Worm (Caenorhabditis elegans) whole organism, L1 larva: Measurements from ENCODE around the gene arf-5.
A peak's percentile ranks its signal among the peaks of the same experiment; 100 is the strongest.

Experiments used
- C04F5.9 ChIP-seq: sonication (generic microtip); optimal IDR thresholded peaks from 2 replicates; lab custom pipeline; 2016; ENCODE audit warnings: missing genetic modification characterization, missing compliant biosample characterization
- C16A3.4 ChIP-seq: fragments of 150-350 bp; optimal IDR thresholded peaks from 2 replicates; lab custom pipeline; 2014; ENCODE audit warnings: missing biosample characterization, missing genetic modification characterization
- ama-1 ChIP-seq: fragments of 150-350 bp; optimal IDR thresholded peaks from 2 replicates; lab custom pipeline; 2014
- blmp-1 ChIP-seq: fragments of 150-350 bp; optimal IDR thresholded peaks from 2 replicates; lab custom pipeline; 2014; ENCODE audit warnings: missing biosample characterization, missing genetic modification characterization
- ceh-82 ChIP-seq, 3 experiments: fragments of 150-350 bp in 1 of 3; sonication (generic microtip) in 2 of 3; optimal IDR thresholded peaks; 2 replicates each; lab custom pipeline; 2014 to 2017; ENCODE audit warnings: missing biosample characterization in 3 of 3, missing genetic modification characterization in 3 of 3
- dpl-1 ChIP-seq, 3 experiments: fragments of 150-350 bp in 2 of 3; sonication (generic microtip) in 1 of 3; optimal IDR thresholded peaks; 2 replicates each; lab custom pipeline; 2014 to 2017; ENCODE audit warnings: missing biosample characterization in 3 of 3, missing genetic modification characterization in 3 of 3, missing genetic modification reagents in 3 of 3
- dsc-1 ChIP-seq: sonication (generic microtip); optimal IDR thresholded peaks from 2 replicates; lab custom pipeline; 2016; ENCODE audit warnings: mild to moderate bottlenecking, missing genetic modification characterization, missing compliant biosample characterization
- efl-1 ChIP-seq, 4 experiments: fragments of 150-350 bp; optimal IDR thresholded peaks in 3 of 4; peaks in 1 of 4; 1 replicate in 1 of 4; 2 replicates in 3 of 4; lab custom pipeline; 2014; ENCODE audit warnings: missing biosample characterization in 2 of 4, missing genetic modification characterization in 2 of 4, missing genetic modification reagents in 2 of 4
- efl-3 ChIP-seq: fragments of 200-800 bp; sonication (Bioruptor generic); optimal IDR thresholded peaks from 2 replicates; lab custom pipeline; 2018; ENCODE audit warnings: mild to moderate bottlenecking, missing genetic modification characterization, missing compliant biosample characterization
- egl-13 ChIP-seq: sonication (generic microtip); optimal IDR thresholded peaks from 2 replicates; lab custom pipeline; 2016; ENCODE audit warnings: missing genotype, missing genetic modification reagents, missing genetic modification characterization, missing compliant biosample characterization
- elt-2 ChIP-seq: sonication (generic microtip); optimal IDR thresholded peaks from 2 replicates; lab custom pipeline; 2016; ENCODE audit warnings: missing genetic modification characterization, mild to moderate bottlenecking, inconsistent platforms, missing compliant biosample characterization, missing genetic modification reagents
- elt-3 ChIP-seq, 6 experiments: fragments of 150-350 bp in 1 of 6; sonication (generic microtip); optimal IDR thresholded peaks; 2 replicates each; lab custom pipeline; 2017 to 2018; ENCODE audit warnings: missing biosample characterization in 6 of 6, missing genetic modification characterization in 6 of 6, inconsistent platforms in 1 of 6
- ets-5 ChIP-seq: fragments of 200-800 bp; sonication (Bioruptor generic); IDR thresholded peaks from 2 replicates; pipeline ENCODE4 v1.3.6; 2022; ENCODE audit warnings: missing genetic modification characterization, missing compliant biosample characterization
- fkh-4 ChIP-seq: sonication (generic microtip); optimal IDR thresholded peaks from 2 replicates; lab custom pipeline; 2016; ENCODE audit warnings: missing compliant biosample characterization, missing genetic modification characterization, borderline replicate concordance
- isw-1 ChIP-seq: fragments of 200-800 bp; sonication (Bioruptor generic); IDR thresholded peaks from 2 replicates; pipeline ENCODE4 v1.3.6; 2022; ENCODE audit warnings: missing genetic modification characterization, missing compliant biosample characterization
- lin-14 ChIP-seq: fragments of 200-800 bp; sonication (Bioruptor generic); optimal IDR thresholded peaks from 2 replicates; lab custom pipeline; 2018; ENCODE audit warnings: mild to moderate bottlenecking, missing genetic modification characterization, moderate library complexity, missing compliant biosample characterization
- lin-15B ChIP-seq: fragments of 150-350 bp; sonication (generic microtip); optimal IDR thresholded peaks from 3 replicates; lab custom pipeline; 2014; ENCODE audit warnings: missing biosample characterization, missing genetic modification characterization
- lin-39 ChIP-seq: fragments of 150-350 bp; optimal IDR thresholded peaks from 2 replicates; lab custom pipeline; 2014; ENCODE audit warnings: missing biosample characterization, missing genetic modification reagents, missing genetic modification characterization
- mab-9 ChIP-seq: fragments of 200-800 bp; sonication (Bioruptor generic); IDR thresholded peaks from 2 replicates; pipeline ENCODE4 v1.3.6; 2022; ENCODE audit warnings: missing genetic modification reagents, missing genetic modification characterization, missing compliant biosample characterization
- mdl-1 ChIP-seq, 2 experiments: fragments of 150-350 bp; optimal IDR thresholded peaks; 2 replicates each; lab custom pipeline; 2014 to 2017; ENCODE audit warnings: missing biosample characterization in 2 of 2, missing genetic modification characterization in 2 of 2, inconsistent platforms in 1 of 2
- mep-1 ChIP-seq: fragments of 150-350 bp; optimal IDR thresholded peaks from 2 replicates; lab custom pipeline; 2014; ENCODE audit warnings: missing biosample characterization, missing genetic modification characterization
- nhr-12 ChIP-seq: sonication (generic microtip); optimal IDR thresholded peaks from 2 replicates; lab custom pipeline; 2017; ENCODE audit warnings: missing biosample characterization, missing genetic modification characterization
- nhr-237 ChIP-seq: fragments of 150-350 bp; optimal IDR thresholded peaks from 2 replicates; lab custom pipeline; 2014; ENCODE audit warnings: missing biosample characterization, missing genetic modification characterization
- nhr-47 ChIP-seq: sonication (generic microtip); optimal IDR thresholded peaks from 2 replicates; lab custom pipeline; 2016; ENCODE audit warnings: mild to moderate bottlenecking, missing genetic modification characterization, moderate library complexity, missing compliant biosample characterization
- nhr-71 ChIP-seq: sonication (generic microtip); optimal IDR thresholded peaks from 2 replicates; lab custom pipeline; 2016; ENCODE audit warnings: mild to moderate bottlenecking, missing genetic modification characterization, moderate library complexity, missing compliant biosample characterization
- nhr-76 ChIP-seq: sonication (generic microtip); optimal IDR thresholded peaks from 2 replicates; lab custom pipeline; 2017; ENCODE audit warnings: missing biosample characterization, missing genetic modification characterization
- nhr-77 ChIP-seq: fragments of 150-350 bp; optimal IDR thresholded peaks from 2 replicates; lab custom pipeline; 2014; ENCODE audit warnings: missing biosample characterization, missing genetic modification characterization
- nhr-84 ChIP-seq: sonication (generic microtip); optimal IDR thresholded peaks from 2 replicates; lab custom pipeline; 2017; ENCODE audit warnings: missing biosample characterization, missing genetic modification characterization
- nhr-85 ChIP-seq: sonication (generic microtip); peaks from one replicate; lab custom pipeline; 2016; ENCODE audit warnings: missing genetic modification characterization, inconsistent platforms, missing compliant biosample characterization
- rnt-1 ChIP-seq: sonication (generic microtip); optimal IDR thresholded peaks from 2 replicates; lab custom pipeline; 2016; ENCODE audit warnings: mild to moderate bottlenecking, missing genetic modification characterization, moderate library complexity, missing compliant biosample characterization
- sox-4 ChIP-seq: sonication (generic microtip); optimal IDR thresholded peaks from 2 replicates; lab custom pipeline; 2016; ENCODE audit warnings: missing genetic modification characterization, missing compliant biosample characterization
- swsn-7 ChIP-seq: sonication (generic microtip); optimal IDR thresholded peaks from 2 replicates; lab custom pipeline; 2016; ENCODE audit warnings: missing genetic modification characterization, missing compliant biosample characterization
- tlp-1 ChIP-seq: fragments of 150-350 bp; optimal IDR thresholded peaks from 2 replicates; lab custom pipeline; 2014; ENCODE audit warnings: missing biosample characterization, missing genetic modification characterization
- unc-30 ChIP-seq: sonication (generic microtip); optimal IDR thresholded peaks from 2 replicates; lab custom pipeline; 2017; ENCODE audit warnings: missing biosample characterization, missing genetic modification characterization
- unc-62 ChIP-seq: fragments of 150-350 bp; optimal IDR thresholded peaks from 2 replicates; lab custom pipeline; 2014; ENCODE audit warnings: missing biosample characterization, missing genetic modification reagents, missing genetic modification characterization
- unc-86 ChIP-seq: sonication (generic microtip); optimal IDR thresholded peaks from 2 replicates; lab custom pipeline; 2016; ENCODE audit warnings: missing genetic modification characterization, missing compliant biosample characterization
- vab-15 ChIP-seq: sonication (generic microtip); optimal IDR thresholded peaks from 2 replicates; lab custom pipeline; 2017; ENCODE audit warnings: missing genotype, mild to moderate bottlenecking, missing genetic modification characterization, missing compliant biosample characterization
- xbp-1 ChIP-seq: sonication (generic microtip); optimal IDR thresholded peaks from 2 replicates; lab custom pipeline; 2016; ENCODE audit warnings: missing genetic modification characterization, missing compliant biosample characterization
- zag-1 ChIP-seq: fragments of 150-350 bp; optimal IDR thresholded peaks from 2 replicates; lab custom pipeline; 2014; ENCODE audit warnings: missing biosample characterization, missing genetic modification characterization
- ztf-11 ChIP-seq, 2 experiments: sonication (generic microtip); optimal IDR thresholded peaks; 2 replicates each; lab custom pipeline; 2016 to 2017; ENCODE audit warnings: missing genetic modification characterization in 2 of 2, missing biosample characterization in 1 of 2, missing compliant biosample characterization in 1 of 2

Gene arf-5

DNA sequence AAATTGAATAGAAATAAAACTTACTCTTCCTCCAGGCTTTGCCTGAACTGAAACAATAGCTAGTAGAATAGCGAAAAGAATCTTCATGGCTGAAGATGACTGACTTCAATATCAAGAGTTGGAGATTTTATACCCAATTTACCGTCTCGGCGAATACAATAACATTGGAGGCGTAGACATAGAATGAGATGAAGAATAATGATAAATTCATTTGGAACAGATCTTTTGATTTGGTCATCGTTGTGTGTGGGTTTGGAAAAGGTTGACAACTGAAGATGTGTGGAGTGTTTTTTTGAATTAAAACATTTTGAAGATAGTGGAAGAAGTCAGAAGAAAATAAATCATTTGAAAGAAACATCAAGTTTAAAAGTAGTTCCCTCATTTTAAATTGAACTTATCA lies 6.1 kb upstream of the arf-5 start, which contains the start of gene F57H12.6:
Gene F57H12.6 (minus strand): TSS at position 101 of the 400 bp plus-strand sequence.
- TF ChIP-seq nhr-76 (no peak), swsn-7 (no peak), C04F5.9 (tag; lab: Kevin White, UChicago) (no peak), mab-9 (GFP tag; lab: Robert Waterston, UW) (no peak), fkh-4 (no peak), ztf-11 (tag; optimal IDR thresholded peaks at IDR 0.05; lab: Kevin White, UChicago) (no peak), isw-1 (GFP tag; lab: Robert Waterston, UW) (no peak), nhr-237 (no peak), sox-4 (no peak), ama-1 (lab: Kevin White, UChicago) (no peak), unc-30 (tag; lab: Kevin White, UChicago) (no peak), mdl-1 (tag; optimal IDR thresholded peaks at IDR 0.05; lab: Kevin White, UChicago) (no peak)

DNA sequence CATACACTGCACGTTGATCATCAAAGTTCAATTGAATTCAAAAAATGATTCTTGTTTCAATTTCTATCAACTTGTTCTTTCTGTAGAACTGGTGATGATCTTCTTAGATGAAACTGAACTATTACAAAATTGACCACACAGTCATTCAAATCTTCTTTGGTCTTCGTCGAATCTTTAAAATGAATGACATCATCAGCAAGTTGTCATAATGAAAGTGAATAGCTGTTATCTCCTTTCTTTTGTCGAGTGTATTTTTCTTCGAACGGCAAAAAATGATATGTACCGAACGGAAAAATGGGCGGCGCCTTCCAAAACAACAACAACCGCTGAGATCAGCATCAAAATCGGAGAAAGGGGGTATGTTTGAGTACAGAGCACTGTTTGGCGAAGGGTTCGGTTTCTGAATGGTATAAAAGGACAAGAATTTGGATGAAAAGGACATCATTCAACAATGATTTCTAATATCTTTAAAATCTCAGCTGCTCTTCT lies 4.8 kb upstream of the arf-5 start, which contains the start of gene ora-1:
Gene ora-1 (plus strand): TSS at position 439 of the 489 bp plus-strand sequence.
- TF ChIP-seq blmp-1 (tag; lab: Kevin White, UChicago) (peak; percentile 62), ets-5 (GFP tag; lab: Robert Waterston, UW) (no peak)

DNA sequence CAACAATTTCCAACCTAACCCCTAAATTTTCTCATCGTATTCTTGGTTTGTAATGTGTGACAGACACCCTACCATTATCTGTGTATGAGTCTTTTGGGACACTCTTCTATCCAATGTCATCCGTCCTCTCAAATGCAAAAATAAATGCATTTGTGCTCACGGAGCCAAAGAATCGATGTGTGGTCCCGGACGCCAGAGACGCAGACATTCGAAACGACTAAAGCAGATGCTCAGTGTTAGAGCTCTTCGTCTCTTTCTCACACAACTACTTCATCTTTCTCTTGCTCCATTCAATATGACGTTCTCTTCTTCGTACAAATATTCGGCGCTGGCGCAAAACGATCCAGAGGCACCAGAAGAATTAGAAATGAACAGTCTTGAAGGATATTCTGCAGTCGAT lies 2.7 kb upstream of the arf-5 start, which contains the start of gene unc-24:
Gene unc-24 (plus strand): TSS at position 283 of the 400 bp plus-strand sequence.
- TF ChIP-seq vab-15 (tag; lab: Kevin White, UChicago) (no peak), elt-2 (no peak), lin-39 (tag; lab: Kevin White, UChicago) (no peak), nhr-47 (no peak), dpl-1 (GFP tag; optimal IDR thresholded peaks at IDR 0.05; lab: Kevin White, UChicago) (peak in 1 of 3 experiments; percentile 12), rnt-1 (tag; lab: Kevin White, UChicago) (no peak), ceh-82 (tag; optimal IDR thresholded peaks at IDR 0.05; lab: Kevin White, UChicago) (peak in 1 of 3 experiments; percentile 59), nhr-85 (tag; lab: Kevin White, UChicago) (no peak), nhr-84 (tag; lab: Kevin White, UChicago) (no peak), tlp-1 (tag; lab: Kevin White, UChicago) (no peak), lin-14 (GFP tag; lab: Kevin White, UChicago) (peak; percentile 80), nhr-71 (tag; lab: Kevin White, UChicago) (no peak), efl-1 (optimal IDR thresholded peaks at IDR 0.05; lab: Kevin White, UChicago) (peak in 1 of 2 experiments; percentile 20), efl-1 (GFP tag; optimal IDR thresholded peaks at IDR 0.05 in 1 of 2; lab: Kevin White, UChicago) (no peak), mep-1 (tag; lab: Kevin White, UChicago) (no peak), efl-3 (GFP tag; lab: Kevin White, UChicago) (no peak), sox-4 (no peak), nhr-12 (no peak), egl-13 (tag; lab: Kevin White, UChicago) (no peak), C16A3.4 (tag; lab: Kevin White, UChicago) (no peak), nhr-77 (no peak), ama-1 (lab: Kevin White, UChicago) (no peak), xbp-1 (tag; lab: Kevin White, UChicago) (no peak), elt-3 (tag; optimal IDR thresholded peaks at IDR 0.05; lab: Kevin White, UChicago) (no peak), unc-86 (peak; percentile 39), dsc-1 (tag; lab: Kevin White, UChicago) (peak; percentile 39), blmp-1 (tag; lab: Kevin White, UChicago) (no peak), unc-62 (GFP tag; lab: Kevin White, UChicago) (no peak), swsn-7 (no peak), lin-15B (tag; lab: Kevin White, UChicago) (no peak), zag-1 (tag; lab: Kevin White, UChicago) (no peak)
